Fruit fly (Drosophila melanogaster) whole organism, adult: ENCODE measurements around the gene Or85f.

Source experiments
- CG11617 ChIP-seq: fragments of 200-800 bp; sonication (Bioruptor generic); optimal IDR thresholded peaks from 2 replicates; lab custom pipeline; 2017; ENCODE audit warnings: mild to moderate bottlenecking, missing biosample characterization, missing genetic modification reagents, missing genetic modification characterization
- CG14711 ChIP-seq: fragments of 200-800 bp; sonication (Bioruptor generic); optimal IDR thresholded peaks from 2 replicates; lab custom pipeline; 2018; ENCODE audit warnings: missing biosample characterization, mild to moderate bottlenecking, missing genetic modification characterization, moderate library complexity
- CG1620 ChIP-seq: fragments of 200-800 bp; sonication (Bioruptor generic); optimal IDR thresholded peaks from 2 replicates; lab custom pipeline; 2016; ENCODE audit warnings: missing biosample characterization, missing genetic modification characterization
- CG33017 ChIP-seq: fragments of 200-800 bp; sonication (Bioruptor generic); optimal IDR thresholded peaks from 2 replicates; lab custom pipeline; 2018; ENCODE audit warnings: missing biosample characterization, mild to moderate bottlenecking, missing genetic modification characterization, moderate library complexity
- CG7045 ChIP-seq: fragments of 200-800 bp; sonication (Bioruptor generic); optimal IDR thresholded peaks from 2 replicates; lab custom pipeline; 2017; ENCODE audit warnings: missing biosample characterization, mild to moderate bottlenecking, missing genetic modification characterization
- Mnt ChIP-seq: fragments of 200-800 bp; sonication (Bioruptor generic); optimal IDR thresholded peaks from 2 replicates; lab custom pipeline; 2016; ENCODE audit warnings: missing biosample characterization, mild to moderate bottlenecking, missing genetic modification characterization
- cnc ChIP-seq, 2 experiments: fragments of >200 bp; optimal IDR thresholded peaks; 2 replicates each; lab custom pipeline; 2017
- kay ChIP-seq: fragments of 200-800 bp; sonication (Bioruptor generic); peaks from one replicate; lab custom pipeline; 2016; ENCODE audit warnings: missing biosample characterization, missing genetic modification characterization, borderline replicate concordance
- tj ChIP-seq: fragments of 200-800 bp; sonication (Bioruptor generic); optimal IDR thresholded peaks from 3 replicates; lab custom pipeline; 2017; ENCODE audit warnings: missing biosample characterization, mild to moderate bottlenecking, missing genetic modification characterization, moderate library complexity

dm6 chr3R:9399074-9399473 is 1.1 kb downstream of the Or85f start:
- no peak for TF ChIP-seq CG7045 (GFP tag; lab: Kevin White, UChicago)
- no peak for TF ChIP-seq CG14711 (tag; lab: Kevin White, UChicago)
- TF ChIP-seq CG11617 (GFP tag; lab: Kevin White, UChicago): no peak
- no peak for TF ChIP-seq CG33017 (tag; lab: Kevin White, UChicago)
- TF ChIP-seq kay: no peak
- TF ChIP-seq CG1620 (GFP tag; lab: Kevin White, UChicago): no peak
- TF ChIP-seq Mnt (GFP tag; lab: Kevin White, UChicago): no peak
- no peak for TF ChIP-seq tj (GFP tag; lab: Kevin White, UChicago)
- no peak for TF ChIP-seq cnc (optimal IDR thresholded peaks at IDR 0.05; lab: Kevin White, UChicago)
